1 fruit fly cellular context compared by ENCODE assay signal in genomic region chr3R:29997607-29998236, dm6.
TF ChIP-seq lines count a peak whose summit lies in the region.

Gene CG15525 (minus strand): TSS chr3R:29997676.
Gene CG11504 (plus strand): TSS chr3R:29997900.

TF ChIP-seq in whole organism, embryonic, 481 proteins besides CTCF, POLR2A, EP300 and RAD21 (continued from another document and continues in another):
- no peak for TF ChIP-seq Trl (optimal IDR thresholded peaks at IDR 0.05; lab: Kevin White, UChicago)
- no peak for TF ChIP-seq Trl (GFP tag; optimal IDR thresholded peaks at IDR 0.05; lab: Kevin White, UChicago)
- TF ChIP-seq ap (GFP tag; IDR thresholded peaks at IDR 0.05; lab: Robert Waterston, UW), result peak; percentile 51
- peak; percentile 33 for TF ChIP-seq fd96Cb (tag; optimal IDR thresholded peaks at IDR 0.05; lab: Kevin White, UChicago)
- peak; percentile 1 for TF ChIP-seq Atf-2 (GFP tag; optimal IDR thresholded peaks at IDR 0.05; lab: Kevin White, UChicago)
- TF ChIP-seq tna (GFP tag; IDR thresholded peaks at IDR 0.05; lab: Robert Waterston, UW; ENCODE audit: partially characterized antibody), result peak; percentile 62; the same call in 1 of the 2 replicates
- peak; percentile 65 for TF ChIP-seq CG14441 (GFP tag; IDR thresholded peaks at IDR 0.05; lab: Robert Waterston, UW)
- TF ChIP-seq grau (tag; optimal IDR thresholded peaks at IDR 0.05; lab: Kevin White, UChicago), result peak; percentile 50
- TF ChIP-seq CG5953 (GFP tag; IDR thresholded peaks at IDR 0.05; lab: Robert Waterston, UW), result peak; percentile 38; the same call in 1 of the 2 replicates
- peak; percentile 24; the same call in 1 of the 2 replicates for TF ChIP-seq CG4730 (GFP tag; IDR thresholded peaks at IDR 0.05; lab: Robert Waterston, UW)
- peak; percentile 91 for TF ChIP-seq HLH4C (GFP tag; IDR thresholded peaks at IDR 0.05; lab: Robert Waterston, UW; ENCODE audit: partially characterized antibody)
- peak; percentile 76 for TF ChIP-seq Opbp (GFP tag; IDR thresholded peaks at IDR 0.05; lab: Robert Waterston, UW; ENCODE audit: partially characterized antibody)
- TF ChIP-seq CG8924 (tag; optimal IDR thresholded peaks at IDR 0.05; lab: Kevin White, UChicago), result peak; percentile 57
- peak; percentile 66 for TF ChIP-seq CG6272 (GFP tag; IDR thresholded peaks at IDR 0.05; lab: Robert Waterston, UW)
- TF ChIP-seq YL-1 (GFP tag; optimal IDR thresholded peaks at IDR 0.05; lab: Kevin White, UChicago), result peak; percentile 79
- TF ChIP-seq Pdp1 (GFP tag; optimal IDR thresholded peaks at IDR 0.05; lab: Kevin White, UChicago), result peak; percentile 61 to 77
- peak; percentile 61 for TF ChIP-seq Hsf (GFP tag; optimal IDR thresholded peaks at IDR 0.05; lab: Kevin White, UChicago)
- peak; percentile 73 for TF ChIP-seq CG32772 (GFP tag; IDR thresholded peaks at IDR 0.05; lab: Robert Waterston, UW)
- TF ChIP-seq crol (GFP tag; IDR thresholded peaks at IDR 0.05; lab: Robert Waterston, UW), result peak; percentile 81
- peak; percentile 10 for TF ChIP-seq fd3F (GFP tag; optimal IDR thresholded peaks at IDR 0.05; lab: Kevin White, UChicago)
- TF ChIP-seq HLHmδ (GFP tag; optimal IDR thresholded peaks at IDR 0.05; lab: Kevin White, UChicago), result no peak
- TF ChIP-seq CG7963 (GFP tag; IDR thresholded peaks at IDR 0.05; lab: Robert Waterston, UW; ENCODE audit: partially characterized antibody), result peak; percentile 54; the same call in 2 of the 3 replicates
- TF ChIP-seq prd (optimal IDR thresholded peaks at IDR 0.05; lab: Kevin White, UChicago), result no peak
- TF ChIP-seq prd (GFP tag; IDR thresholded peaks at IDR 0.05; lab: Robert Waterston, UW), result peak; percentile 82
- peak; percentile 91 for TF ChIP-seq BEAF-32 (GFP tag; optimal IDR thresholded peaks at IDR 0.05; lab: Kevin White, UChicago)
- no peak for TF ChIP-seq Hand (GFP tag; optimal IDR thresholded peaks at IDR 0.05; lab: Kevin White, UChicago)
- peak; percentile 87 for TF ChIP-seq inv (GFP tag; IDR thresholded peaks at IDR 0.05; lab: Robert Waterston, UW; ENCODE audit: partially characterized antibody)
- peak; percentile 73 for TF ChIP-seq CG12659 (GFP tag; optimal IDR thresholded peaks at IDR 0.05; lab: Kevin White, UChicago)
- TF ChIP-seq CG17912 (GFP tag; optimal IDR thresholded peaks at IDR 0.05; lab: Kevin White, UChicago), result no peak
- TF ChIP-seq Abd-B (GFP tag; optimal IDR thresholded peaks at IDR 0.05; lab: Kevin White, UChicago), result peak; percentile 86
- no peak for TF ChIP-seq cg (GFP tag; optimal IDR thresholded peaks at IDR 0.05; lab: Kevin White, UChicago)
- peak; percentile 64 for TF ChIP-seq CG1603 (tag; optimal IDR thresholded peaks at IDR 0.05; lab: Kevin White, UChicago)
- TF ChIP-seq ewg (GFP tag; optimal IDR thresholded peaks at IDR 0.05; lab: Kevin White, UChicago), result peak; percentile 52
- TF ChIP-seq ranshi (GFP tag; IDR thresholded peaks at IDR 0.05; lab: Robert Waterston, UW), result peak; percentile 58
- TF ChIP-seq jigr1 (GFP tag; IDR thresholded peaks at IDR 0.05; lab: Robert Waterston, UW), result no peak
- no peak for TF ChIP-seq cato (GFP tag; optimal IDR thresholded peaks at IDR 0.05; lab: Kevin White, UChicago; ENCODE audit: borderline replicate concordance)
- TF ChIP-seq bbx (GFP tag; IDR thresholded peaks at IDR 0.05; lab: Robert Waterston, UW; ENCODE audit: partially characterized antibody), result peak; percentile 72
- no peak for TF ChIP-seq tio (GFP tag; optimal IDR thresholded peaks at IDR 0.05; lab: Kevin White, UChicago)
- TF ChIP-seq Dll (GFP tag; IDR thresholded peaks at IDR 0.05; lab: Robert Waterston, UW; ENCODE audit: partially characterized antibody), result peak; percentile 92
- peak; percentile 96 for TF ChIP-seq phol (tag; optimal IDR thresholded peaks at IDR 0.05; lab: Kevin White, UChicago)
- TF ChIP-seq trem (tag; optimal IDR thresholded peaks at IDR 0.05; lab: Kevin White, UChicago), result peak; percentile 85
- TF ChIP-seq Doc3 (GFP tag; IDR thresholded peaks at IDR 0.05; lab: Robert Waterston, UW; ENCODE audit: partially characterized antibody), result peak; percentile 83
- peak; percentile 13; the same call in 1 of the 2 replicates for TF ChIP-seq danr (GFP tag; IDR thresholded peaks at IDR 0.05; lab: Robert Waterston, UW)
- peak; percentile 86 for TF ChIP-seq hbn (GFP tag; IDR thresholded peaks at IDR 0.05; lab: Robert Waterston, UW; ENCODE audit: partially characterized antibody)
- peak; percentile 63; the same call in 1 of the 2 replicates for TF ChIP-seq Atf6 (GFP tag; IDR thresholded peaks at IDR 0.05; lab: Robert Waterston, UW)
- peak; percentile 86 for TF ChIP-seq nerfin-2 (GFP tag; IDR thresholded peaks at IDR 0.05; lab: Robert Waterston, UW; ENCODE audit: partially characterized antibody)
- peak; percentile 51; the same call in 1 of the 3 replicates for TF ChIP-seq zfh1 (GFP tag; IDR thresholded peaks at IDR 0.05; lab: Robert Waterston, UW)
- peak; percentile 54; the same call in 1 of the 2 replicates for TF ChIP-seq CG10366 (GFP tag; IDR thresholded peaks at IDR 0.05; lab: Robert Waterston, UW)
- TF ChIP-seq zfh2 (GFP tag; optimal IDR thresholded peaks at IDR 0.05; lab: Kevin White, UChicago), result peak; percentile 56
- TF ChIP-seq CG34224 (GFP tag; IDR thresholded peaks at IDR 0.05; lab: Robert Waterston, UW; ENCODE audit: partially characterized antibody), result peak; percentile 93
- peak; percentile 31; the same call in 1 of the 2 replicates for TF ChIP-seq CG14667 (GFP tag; IDR thresholded peaks at IDR 0.05; lab: Robert Waterston, UW)
- TF ChIP-seq onecut (GFP tag; IDR thresholded peaks at IDR 0.05; lab: Robert Waterston, UW), result peak; percentile 60
- TF ChIP-seq CG15479 (GFP tag; optimal IDR thresholded peaks at IDR 0.05; lab: Kevin White, UChicago), result peak; percentile 79
- TF ChIP-seq CG30403 (GFP tag; optimal IDR thresholded peaks at IDR 0.05; lab: Kevin White, UChicago), result peak; percentile 71
- no peak for TF ChIP-seq Eip74EF (GFP tag; optimal IDR thresholded peaks at IDR 0.05; lab: Kevin White, UChicago)
- TF ChIP-seq mam (GFP tag; optimal IDR thresholded peaks at IDR 0.05; lab: Kevin White, UChicago), result peak; percentile 82
- TF ChIP-seq CG13424 (tag; optimal IDR thresholded peaks at IDR 0.05; lab: Kevin White, UChicago), result peak; percentile 39
- TF ChIP-seq CG18262 (tag; optimal IDR thresholded peaks at IDR 0.05; lab: Kevin White, UChicago), result no peak
- TF ChIP-seq org-1 (GFP tag; optimal IDR thresholded peaks at IDR 0.05; lab: Kevin White, UChicago), result no peak
- peak; percentile 62 for TF ChIP-seq nmo (GFP tag; optimal IDR thresholded peaks at IDR 0.05; lab: Kevin White, UChicago)
- TF ChIP-seq stwl (tag; optimal IDR thresholded peaks at IDR 0.05; lab: Kevin White, UChicago), result peak; percentile 69
- no peak for TF ChIP-seq CG7357 (GFP tag; IDR thresholded peaks at IDR 0.05; lab: Robert Waterston, UW)
- peak; percentile 23 for TF ChIP-seq CG4854 (GFP tag; optimal IDR thresholded peaks at IDR 0.05; lab: Kevin White, UChicago)
- peak; percentile 51; the same call in 1 of the 2 replicates for TF ChIP-seq CG17328 (GFP tag; IDR thresholded peaks at IDR 0.05; lab: Robert Waterston, UW)
- peak; percentile 75; the same call in 3 of the 4 replicates for TF ChIP-seq Gug (GFP tag; IDR thresholded peaks at IDR 0.05; lab: Robert Waterston, UW)
- peak; percentile 33 for TF ChIP-seq Bteb2 (GFP tag; optimal IDR thresholded peaks at IDR 0.05; lab: Kevin White, UChicago)
- TF ChIP-seq CG17359 (tag; optimal IDR thresholded peaks at IDR 0.05; lab: Kevin White, UChicago), result peak; percentile 45
- TF ChIP-seq Ravus (GFP tag; IDR thresholded peaks at IDR 0.05; lab: Robert Waterston, UW), result peak; percentile 2; the same call in 1 of the 2 replicates
- peak; percentile 32 for TF ChIP-seq zen (tag; optimal IDR thresholded peaks at IDR 0.05; lab: Kevin White, UChicago)
- peak; percentile 89 for TF ChIP-seq sna (GFP tag; IDR thresholded peaks at IDR 0.05; lab: Robert Waterston, UW; ENCODE audit: partially characterized antibody)
- TF ChIP-seq CG15601 (tag; optimal IDR thresholded peaks at IDR 0.05; lab: Kevin White, UChicago), result peak; percentile 29
- no peak for TF ChIP-seq CG12219 (GFP tag; optimal IDR thresholded peaks at IDR 0.05; lab: Kevin White, UChicago)
- peak; percentile 40; the same call in 2 of the 3 replicates for TF ChIP-seq tgo (GFP tag; IDR thresholded peaks at IDR 0.05; lab: Robert Waterston, UW)
- TF ChIP-seq psq (GFP tag; optimal IDR thresholded peaks at IDR 0.05; lab: Kevin White, UChicago), result no peak
- TF ChIP-seq HmgZ (tag; optimal IDR thresholded peaks at IDR 0.05; lab: Kevin White, UChicago), result peak; percentile 63
- peak; percentile 47 for TF ChIP-seq CG18476 (GFP tag; optimal IDR thresholded peaks at IDR 0.05; lab: Kevin White, UChicago)
- TF ChIP-seq B-H2 (GFP tag; optimal IDR thresholded peaks at IDR 0.05; lab: Kevin White, UChicago), result no peak
- peak; percentile 67 for TF ChIP-seq sob (GFP tag; IDR thresholded peaks at IDR 0.05; lab: Robert Waterston, UW)
- peak; percentile 8 for TF ChIP-seq CG8944 (GFP tag; optimal IDR thresholded peaks at IDR 0.05; lab: Kevin White, UChicago)
- peak; percentile 96 for TF ChIP-seq sens (GFP tag; lab: Kevin White, UChicago)
- peak; percentile 65 for TF ChIP-seq CG13624 (GFP tag; optimal IDR thresholded peaks at IDR 0.05; lab: Kevin White, UChicago)
- no peak for TF ChIP-seq Lim3 (GFP tag; IDR thresholded peaks at IDR 0.05; lab: Robert Waterston, UW)
- peak; percentile 49 for TF ChIP-seq Max (GFP tag; optimal IDR thresholded peaks at IDR 0.05; lab: Kevin White, UChicago)
- TF ChIP-seq crp (GFP tag; optimal IDR thresholded peaks at IDR 0.05; lab: Kevin White, UChicago), result peak in 1 of 2 experiments; percentile 33
- TF ChIP-seq E2f2 (GFP tag; IDR thresholded peaks at IDR 0.05; lab: Robert Waterston, UW), result peak; percentile 50
- no peak for TF ChIP-seq slou (GFP tag; optimal IDR thresholded peaks at IDR 0.05; lab: Kevin White, UChicago)
- TF ChIP-seq CG3847 (GFP tag; IDR thresholded peaks at IDR 0.05; lab: Robert Waterston, UW), result peak; percentile 43
- TF ChIP-seq scrt (GFP tag; optimal IDR thresholded peaks at IDR 0.05; lab: Kevin White, UChicago), result no peak
- TF ChIP-seq mirr (GFP tag; optimal IDR thresholded peaks at IDR 0.05; lab: Kevin White, UChicago), result no peak
- no peak for TF ChIP-seq fd64A (GFP tag; optimal IDR thresholded peaks at IDR 0.05; lab: Kevin White, UChicago)
- TF ChIP-seq Ets65A (GFP tag; lab: Kevin White, UChicago), result peak; percentile 96
- peak; percentile 79; the same call in 2 of the 3 replicates for TF ChIP-seq CG34422 (GFP tag; IDR thresholded peaks at IDR 0.05; lab: Robert Waterston, UW)
- no peak for TF ChIP-seq disco-r (GFP tag; optimal IDR thresholded peaks at IDR 0.05; lab: Kevin White, UChicago)
- TF ChIP-seq CG3065 (GFP tag; optimal IDR thresholded peaks at IDR 0.05; lab: Kevin White, UChicago), result peak; percentile 2
- TF ChIP-seq amos (GFP tag; IDR thresholded peaks at IDR 0.05; lab: Robert Waterston, UW; ENCODE audit: partially characterized antibody), result peak; percentile 79
- TF ChIP-seq CG14014 (GFP tag; IDR thresholded peaks at IDR 0.05; lab: Robert Waterston, UW), result peak; percentile 54
- peak; percentile 36 for TF ChIP-seq CG9609 (GFP tag; optimal IDR thresholded peaks at IDR 0.05; lab: Kevin White, UChicago)
- TF ChIP-seq CG6791 (GFP tag; IDR thresholded peaks at IDR 0.05; lab: Robert Waterston, UW; ENCODE audit: partially characterized antibody), result peak; percentile 79
- TF ChIP-seq D (optimal IDR thresholded peaks at IDR 0.05; lab: Kevin White, UChicago), result no peak
- TF ChIP-seq D (GFP tag; optimal IDR thresholded peaks at IDR 0.05; lab: Kevin White, UChicago), result no peak
- no peak for TF ChIP-seq CG10274 (GFP tag; optimal IDR thresholded peaks at IDR 0.05; lab: Kevin White, UChicago)
- TF ChIP-seq Optix (GFP tag; IDR thresholded peaks at IDR 0.05; lab: Robert Waterston, UW), result 0 out of 3 replicates have a peak, but pooled peaks have one; percentile 47
- TF ChIP-seq chif (GFP tag; optimal IDR thresholded peaks at IDR 0.05; lab: Kevin White, UChicago), result peak in 1 of 2 experiments; percentile 42
- no peak for TF ChIP-seq CG33557 (GFP tag; optimal IDR thresholded peaks at IDR 0.05; lab: Kevin White, UChicago)
- peak; percentile 92 for TF ChIP-seq knrl (GFP tag; IDR thresholded peaks at IDR 0.05; lab: Robert Waterston, UW; ENCODE audit: partially characterized antibody)
- TF ChIP-seq CG10979 (tag; optimal IDR thresholded peaks at IDR 0.05; lab: Kevin White, UChicago), result peak; percentile 22
- TF ChIP-seq bab2 (GFP tag; optimal IDR thresholded peaks at IDR 0.05; lab: Kevin White, UChicago), result peak; percentile 37
- TF ChIP-seq pzg (GFP tag; optimal IDR thresholded peaks at IDR 0.05; lab: Kevin White, UChicago), result peak; percentile 63
- no peak for TF ChIP-seq CG2199 (GFP tag; IDR thresholded peaks at IDR 0.05; lab: Robert Waterston, UW)
- TF ChIP-seq hb (GFP tag; IDR thresholded peaks at IDR 0.05; lab: Robert Waterston, UW; ENCODE audit: partially characterized antibody), result peak; percentile 90
- TF ChIP-seq dmrt99B (tag; optimal IDR thresholded peaks at IDR 0.05; lab: Kevin White, UChicago), result no peak
- TF ChIP-seq seq (GFP tag; IDR thresholded peaks at IDR 0.05; lab: Robert Waterston, UW), result peak; percentile 36; the same call in 1 of the 2 replicates
- TF ChIP-seq CG9437 (GFP tag; optimal IDR thresholded peaks at IDR 0.05; lab: Kevin White, UChicago), result peak; percentile 19
- TF ChIP-seq ato (GFP tag; IDR thresholded peaks at IDR 0.05; lab: Robert Waterston, UW; ENCODE audit: partially characterized antibody), result peak; percentile 71; the same call in 1 of the 2 replicates
- peak; percentile 62; the same call in 1 of the 2 replicates for TF ChIP-seq vvl (GFP tag; IDR thresholded peaks at IDR 0.05; lab: Robert Waterston, UW)
- peak; percentile 71 for TF ChIP-seq CG17186 (GFP tag; optimal IDR thresholded peaks at IDR 0.05; lab: Kevin White, UChicago)
- peak; percentile 49 for TF ChIP-seq CG10267 (tag; optimal IDR thresholded peaks at IDR 0.05; lab: Kevin White, UChicago)
- peak; percentile 90 for TF ChIP-seq Dref (GFP tag; IDR thresholded peaks at IDR 0.05; lab: Robert Waterston, UW)
- TF ChIP-seq CoRest (tag; optimal IDR thresholded peaks at IDR 0.05; lab: Kevin White, UChicago), result peak; percentile 50
- TF ChIP-seq NC2β (GFP tag; optimal IDR thresholded peaks at IDR 0.05; lab: Kevin White, UChicago), result peak; percentile 3
- peak; percentile 53 for TF ChIP-seq gro (GFP tag; optimal IDR thresholded peaks at IDR 0.05; lab: Kevin White, UChicago)
- peak; percentile 84 for TF ChIP-seq Med (GFP tag; lab: Kevin White, UChicago)
- peak; percentile 15 for TF ChIP-seq dm (GFP tag; optimal IDR thresholded peaks at IDR 0.05; lab: Kevin White, UChicago)
- peak; percentile 14 for TF ChIP-seq kay (GFP tag; optimal IDR thresholded peaks at IDR 0.05; lab: Kevin White, UChicago)
- TF ChIP-seq Aef1 (GFP tag; IDR thresholded peaks at IDR 0.05; lab: Robert Waterston, UW), result peak; percentile 78
- no peak for TF ChIP-seq Mrtf (GFP tag; IDR thresholded peaks at IDR 0.05; lab: Robert Waterston, UW)
- TF ChIP-seq CG3726 (GFP tag; IDR thresholded peaks at IDR 0.05; lab: Robert Waterston, UW), result no peak
